Fruit fly (Drosophila melanogaster): ENCODE data around the gene CG11710.

- TF ChIP-seq CG16779 (tag; optimal IDR thresholded peaks at IDR 0.05) (no peak), Eip93F (GFP tag; optimal IDR thresholded peaks at IDR 0.05) (no peak), spab (GFP tag; optimal IDR thresholded peaks at IDR 0.05) (no peak), CG11902 (GFP tag; optimal IDR thresholded peaks at IDR 0.05) (no peak), Gug (GFP tag; IDR thresholded peaks at IDR 0.05) (no peak)
These were observed 5.1 kb upstream of the CG11710 start for dm6 chrX:20434534-20434933.
